Worm (Caenorhabditis elegans) whole organism, L1 larva: ENCODE data around the gene F38B2.3.

ENCODE experiments used
- ces-1 ChIP-seq: fragments of 150-350 bp; optimal IDR thresholded peaks from 2 replicates; lab custom pipeline; 2014; ENCODE audit warnings: missing biosample characterization, missing genetic modification reagents, missing genetic modification characterization
- fkh-10 ChIP-seq: sonication (generic microtip); optimal IDR thresholded peaks from 2 replicates; lab custom pipeline; 2017; ENCODE audit warnings: missing biosample characterization, missing genetic modification reagents, missing genetic modification characterization
- lsy-2 ChIP-seq, 2 experiments: fragments of 150-350 bp; optimal IDR thresholded peaks; 2 replicates each; lab custom pipeline; 2014; ENCODE audit warnings: missing biosample characterization in 2 of 2, missing genetic modification characterization in 2 of 2
- mep-1 ChIP-seq: fragments of 150-350 bp; optimal IDR thresholded peaks from 2 replicates; lab custom pipeline; 2014; ENCODE audit warnings: missing biosample characterization, missing genetic modification characterization
- nhr-237 ChIP-seq: fragments of 150-350 bp; optimal IDR thresholded peaks from 2 replicates; lab custom pipeline; 2014; ENCODE audit warnings: missing biosample characterization, missing genetic modification characterization
- skn-1 ChIP-seq: fragments of 150-350 bp; optimal IDR thresholded peaks from 2 replicates; lab custom pipeline; 2014; ENCODE audit warnings: missing biosample characterization, missing genetic modification characterization
- sptf-1 ChIP-seq: fragments of 150-350 bp; optimal IDR thresholded peaks from 2 replicates; lab custom pipeline; 2014; ENCODE audit warnings: missing biosample characterization, missing genetic modification characterization
- unc-130 ChIP-seq: fragments of 150-350 bp; optimal IDR thresholded peaks from 2 replicates; lab custom pipeline; 2017; ENCODE audit warnings: missing biosample characterization, missing genetic modification characterization, inconsistent platforms
- xbp-1 ChIP-seq: sonication (generic microtip); optimal IDR thresholded peaks from 2 replicates; lab custom pipeline; 2016; ENCODE audit warnings: missing genetic modification characterization, missing compliant biosample characterization
- zag-1 ChIP-seq: fragments of 150-350 bp; optimal IDR thresholded peaks from 2 replicates; lab custom pipeline; 2014; ENCODE audit warnings: missing biosample characterization, missing genetic modification characterization
- ztf-11 ChIP-seq, 2 experiments: sonication (generic microtip); optimal IDR thresholded peaks; 2 replicates each; lab custom pipeline; 2016 to 2017; ENCODE audit warnings: missing genetic modification characterization in 2 of 2, missing biosample characterization in 1 of 2, missing compliant biosample characterization in 1 of 2

- no peak for TF ChIP-seq zag-1 (tag; lab: Kevin White, UChicago)
- no peak for TF ChIP-seq skn-1 (tag; lab: Kevin White, UChicago)
- TF ChIP-seq sptf-1 (tag; lab: Kevin White, UChicago), result no peak
- no peak for TF ChIP-seq xbp-1 (tag; lab: Kevin White, UChicago)
- no peak for TF ChIP-seq lsy-2 (tag; optimal IDR thresholded peaks at IDR 0.05; lab: Kevin White, UChicago)
- no peak for TF ChIP-seq mep-1 (tag; lab: Kevin White, UChicago)
- TF ChIP-seq fkh-10 (GFP tag; lab: Kevin White, UChicago), result no peak
- no peak for TF ChIP-seq nhr-237 (tag; lab: Kevin White, UChicago)
- TF ChIP-seq unc-130 (tag; lab: Kevin White, UChicago), result no peak
- no peak for TF ChIP-seq ztf-11 (tag; optimal IDR thresholded peaks at IDR 0.05; lab: Kevin White, UChicago)
- no peak for TF ChIP-seq ces-1
Measured at ce11 chrX:11323225-11323624, 37.1 kb upstream of the F38B2.3 start.
